Fruit fly (Drosophila melanogaster) whole organism, embryonic: Measurements from ENCODE around the gene CG33325.

Experiments used
- Adf1 ChIP-seq: fragments of 200-800 bp; sonication (Bioruptor generic); IDR thresholded peaks from 2 replicates; pipeline ENCODE4 v1.3.6; 2022; ENCODE audit warnings: missing biosample characterization, missing genetic modification characterization
- Aef1 ChIP-seq: fragments of 200-800 bp; sonication (Bioruptor generic); IDR thresholded peaks from 3 replicates; pipeline ENCODE4 v1.3.6; 2022; ENCODE audit warnings: missing biosample characterization, missing genetic modification characterization
- BEAF-32 ChIP-seq: fragments of 200-800 bp; sonication (Bioruptor generic); optimal IDR thresholded peaks from 3 replicates; lab custom pipeline; 2017; ENCODE audit warnings: missing biosample characterization, missing genetic modification characterization, mild to moderate bottlenecking, moderate library complexity, missing genetic modification reagents
- Bgb ChIP-seq: fragments of 200-800 bp; sonication (Bioruptor generic); IDR thresholded peaks from 2 replicates; pipeline ENCODE4 v1.3.6; 2022; ENCODE audit warnings: missing biosample characterization, missing genetic modification characterization; ENCODE audit not compliant: partially characterized antibody
- Bteb2 ChIP-seq: fragments of 200-800 bp; sonication (Bioruptor generic); optimal IDR thresholded peaks from 2 replicates; lab custom pipeline; 2016; ENCODE audit warnings: missing biosample characterization, missing genetic modification characterization
- CG12391 ChIP-seq: fragments of 200-800 bp; sonication (Bioruptor generic); optimal IDR thresholded peaks from 3 replicates; lab custom pipeline; 2018; ENCODE audit warnings: missing biosample characterization, mild to moderate bottlenecking, missing genetic modification characterization, moderate library complexity
- CG1603 ChIP-seq: fragments of 200-800 bp; sonication (Bioruptor generic); optimal IDR thresholded peaks from 2 replicates; lab custom pipeline; 2019; ENCODE audit warnings: missing biosample characterization, mild to moderate bottlenecking, missing genetic modification characterization, moderate library complexity
- CG18011 ChIP-seq: fragments of 200-800 bp; sonication (Bioruptor generic); optimal IDR thresholded peaks from 2 replicates; lab custom pipeline; 2017; ENCODE audit warnings: missing biosample characterization, missing genetic modification characterization, mild to moderate bottlenecking, moderate library complexity, missing genotype
- CG18764 ChIP-seq: fragments of 200-800 bp; sonication (Bioruptor generic); optimal IDR thresholded peaks from 3 replicates; lab custom pipeline; 2016; ENCODE audit warnings: missing biosample characterization, missing genetic modification characterization
- CG2875 ChIP-seq: fragments of 200-800 bp; sonication (Bioruptor generic); optimal IDR thresholded peaks from 2 replicates; lab custom pipeline; 2017; ENCODE audit warnings: missing biosample characterization, mild to moderate bottlenecking, missing genetic modification characterization, missing genetic modification reagents
- CG33213 ChIP-seq: fragments of 200-800 bp; sonication (Bioruptor generic); optimal IDR thresholded peaks from 3 replicates; lab custom pipeline; 2016; ENCODE audit warnings: missing biosample characterization, missing genetic modification characterization
- CG4404 ChIP-seq: fragments of 200-800 bp; sonication (Bioruptor generic); IDR thresholded peaks from 2 replicates; pipeline ENCODE4 v1.3.6; 2022; ENCODE audit warnings: missing biosample characterization, missing genetic modification characterization
- CG4707 ChIP-seq: fragments of 200-800 bp; sonication (Bioruptor generic); optimal IDR thresholded peaks from 2 replicates; lab custom pipeline; 2018; ENCODE audit warnings: missing biosample characterization, mild to moderate bottlenecking, missing genetic modification characterization, moderate library complexity
- CG8281 ChIP-seq: fragments of 200-800 bp; sonication (Bioruptor generic); optimal IDR thresholded peaks from 2 replicates; lab custom pipeline; 2018; ENCODE audit warnings: missing biosample characterization, mild to moderate bottlenecking, missing genetic modification characterization, moderate library complexity
- CG9609 ChIP-seq: fragments of 200-800 bp; sonication (Bioruptor generic); optimal IDR thresholded peaks from 3 replicates; lab custom pipeline; 2016; ENCODE audit warnings: missing biosample characterization, missing genetic modification characterization
- CG9817 ChIP-seq: fragments of 200-800 bp; sonication (Bioruptor generic); optimal IDR thresholded peaks from 2 replicates; lab custom pipeline; 2018; ENCODE audit warnings: missing biosample characterization, mild to moderate bottlenecking, missing genetic modification characterization, moderate library complexity
- Drgx ChIP-seq: fragments of 200-800 bp; sonication (Bioruptor generic); IDR thresholded peaks from 2 replicates; pipeline ENCODE4 v1.3.6; 2022; ENCODE audit warnings: missing biosample characterization, missing genetic modification characterization
- Hr78 ChIP-seq, 2 experiments: fragments of 200-800 bp in 1 of 2; fragments of >200 bp in 1 of 2; sonication (Bioruptor generic) in 1 of 2; optimal IDR thresholded peaks; 2 replicates each; lab custom pipeline; 2017 to 2019; ENCODE audit warnings: missing biosample characterization in 2 of 2, missing genetic modification characterization in 2 of 2, mild to moderate bottlenecking in 1 of 2, moderate library complexity in 1 of 2
- MESR4 ChIP-seq: fragments of 200-800 bp; sonication (Bioruptor generic); optimal IDR thresholded peaks from 2 replicates; lab custom pipeline; 2018; ENCODE audit warnings: missing biosample characterization, mild to moderate bottlenecking, missing genetic modification characterization, moderate library complexity
- Side ChIP-seq: fragments of 200-800 bp; sonication (Bioruptor generic); optimal IDR thresholded peaks from 2 replicates; lab custom pipeline; 2016; ENCODE audit warnings: missing biosample characterization, missing genetic modification characterization
- br ChIP-seq: fragments of >200 bp; optimal IDR thresholded peaks from 2 replicates; lab custom pipeline; 2017
- chn ChIP-seq: fragments of 200-800 bp; sonication (Bioruptor generic); optimal IDR thresholded peaks from 2 replicates; lab custom pipeline; 2016; ENCODE audit warnings: missing biosample characterization, missing genetic modification characterization
- da ChIP-seq: fragments of 200-800 bp; sonication (Bioruptor generic); optimal IDR thresholded peaks from 2 replicates; lab custom pipeline; 2016; ENCODE audit warnings: missing biosample characterization, missing genetic modification characterization
- dati ChIP-seq: fragments of 200-800 bp; sonication (Bioruptor generic); IDR thresholded peaks from 2 replicates; pipeline ENCODE4 v1.3.6; 2022; ENCODE audit warnings: missing biosample characterization, missing genetic modification characterization
- dpn ChIP-seq, 2 experiments: fragments of 200-800 bp; sonication (Bioruptor generic); optimal IDR thresholded peaks; 3 replicates each; lab custom pipeline; 2016; ENCODE audit warnings: missing biosample characterization in 2 of 2, missing genetic modification characterization in 2 of 2
- dysf ChIP-seq: fragments of 200-800 bp; sonication (Bioruptor generic); IDR thresholded peaks from 3 replicates; pipeline ENCODE4 v1.3.6; 2022; ENCODE audit warnings: missing biosample characterization, missing genetic modification characterization
- emc ChIP-seq: fragments of 200-800 bp; sonication (Bioruptor generic); optimal IDR thresholded peaks from 2 replicates; lab custom pipeline; 2016; ENCODE audit warnings: missing biosample characterization, missing genetic modification characterization
- eve ChIP-seq, 2 experiments: fragments of >200 bp; optimal IDR thresholded peaks; 2 replicates each; lab custom pipeline; 2017; ENCODE audit warnings: missing biosample characterization in 2 of 2, missing genetic modification characterization in 2 of 2
- fd3F ChIP-seq: fragments of 200-800 bp; sonication (Bioruptor generic); optimal IDR thresholded peaks from 2 replicates; lab custom pipeline; 2018; ENCODE audit warnings: missing biosample characterization, mild to moderate bottlenecking, missing genetic modification characterization, moderate library complexity
- fd96Cb ChIP-seq: fragments of 200-800 bp; sonication (Bioruptor generic); optimal IDR thresholded peaks from 2 replicates; lab custom pipeline; 2018; ENCODE audit warnings: missing biosample characterization, mild to moderate bottlenecking, missing genetic modification characterization, moderate library complexity
- gcm ChIP-seq: fragments of 200-800 bp; sonication (Bioruptor generic); optimal IDR thresholded peaks from 2 replicates; lab custom pipeline; 2019; ENCODE audit warnings: missing biosample characterization, mild to moderate bottlenecking, missing genetic modification characterization, moderate library complexity
- gfzf ChIP-seq: fragments of 200-800 bp; sonication (Bioruptor generic); optimal IDR thresholded peaks from 2 replicates; lab custom pipeline; 2016; ENCODE audit warnings: missing biosample characterization, mild to moderate bottlenecking, missing genetic modification characterization, moderate library complexity
- gt ChIP-seq: fragments of 200-800 bp; sonication (Bioruptor generic); IDR thresholded peaks from 2 replicates; pipeline ENCODE4 v1.3.6; 2022; ENCODE audit warnings: missing biosample characterization, missing genetic modification characterization
- ham ChIP-seq: fragments of 200-800 bp; sonication (Bioruptor generic); IDR thresholded peaks from 2 replicates; pipeline ENCODE4 v1.3.6; 2022; ENCODE audit warnings: missing biosample characterization, missing genetic modification characterization
- jigr1 ChIP-seq: fragments of 200-800 bp; sonication (Bioruptor generic); IDR thresholded peaks from 3 replicates; pipeline ENCODE4 v1.3.6; 2022; ENCODE audit warnings: missing biosample characterization, missing genetic modification characterization
- kay ChIP-seq: fragments of 200-800 bp; sonication (Bioruptor generic); optimal IDR thresholded peaks from 2 replicates; lab custom pipeline; 2016; ENCODE audit warnings: missing biosample characterization, missing genetic modification characterization
- lilli ChIP-seq: fragments of 200-800 bp; sonication (Bioruptor generic); optimal IDR thresholded peaks from 3 replicates; lab custom pipeline; 2016; ENCODE audit warnings: missing biosample characterization, missing genetic modification characterization
- mam ChIP-seq: fragments of 200-800 bp; sonication (Bioruptor generic); optimal IDR thresholded peaks from 3 replicates; lab custom pipeline; 2016; ENCODE audit warnings: missing biosample characterization, missing genetic modification characterization
- repo ChIP-seq: fragments of 200-800 bp; sonication (Bioruptor generic); optimal IDR thresholded peaks from 2 replicates; lab custom pipeline; 2016; ENCODE audit warnings: missing biosample characterization, missing genetic modification characterization
- run ChIP-seq: fragments of 200-800 bp; sonication (Bioruptor generic); optimal IDR thresholded peaks from 3 replicates; lab custom pipeline; 2018; ENCODE audit warnings: missing biosample characterization, mild to moderate bottlenecking, missing genetic modification characterization
- salm ChIP-seq: fragments of 200-800 bp; sonication (Bioruptor generic); optimal IDR thresholded peaks from 2 replicates; lab custom pipeline; 2018; ENCODE audit warnings: missing biosample characterization, mild to moderate bottlenecking, missing genetic modification characterization
- sc ChIP-seq, 3 experiments: fragments of >200 bp in 2 of 3; fragments of 200-800 bp in 1 of 3; sonication (Bioruptor generic) in 1 of 3; optimal IDR thresholded peaks; 2 replicates in 2 of 3; 3 replicates in 1 of 3; lab custom pipeline; 2017; ENCODE audit warnings: mild to moderate bottlenecking in 1 of 3, missing biosample characterization in 1 of 3, missing genetic modification characterization in 1 of 3, missing genetic modification reagents in 1 of 3
- scrt ChIP-seq: fragments of 200-800 bp; sonication (Bioruptor generic); optimal IDR thresholded peaks from 2 replicates; lab custom pipeline; 2018; ENCODE audit warnings: missing biosample characterization, mild to moderate bottlenecking, missing genetic modification characterization, moderate library complexity
- sna ChIP-seq: fragments of 200-800 bp; sonication (Bioruptor generic); IDR thresholded peaks from 2 replicates; pipeline ENCODE4 v1.3.6; 2022; ENCODE audit warnings: missing biosample characterization, missing genetic modification characterization; ENCODE audit not compliant: partially characterized antibody
- tin ChIP-seq: fragments of 200-800 bp; sonication (Bioruptor generic); optimal IDR thresholded peaks from 3 replicates; lab custom pipeline; 2016; ENCODE audit warnings: missing biosample characterization, missing genetic modification characterization
- trem ChIP-seq: fragments of 200-800 bp; optimal IDR thresholded peaks from 3 replicates; lab custom pipeline; 2019; ENCODE audit warnings: missing biosample characterization, mild to moderate bottlenecking, missing genetic modification characterization, moderate library complexity
- unc-4 ChIP-seq: fragments of 200-800 bp; sonication (Bioruptor generic); IDR thresholded peaks from 2 replicates; pipeline ENCODE4 v1.3.6; 2022; ENCODE audit warnings: missing biosample characterization, missing genetic modification characterization; ENCODE audit not compliant: partially characterized antibody
- wdn ChIP-seq: fragments of 200-800 bp; sonication (Bioruptor generic); IDR thresholded peaks from 2 replicates; pipeline ENCODE4 v1.3.6; 2022; ENCODE audit warnings: missing biosample characterization, missing genetic modification characterization
- zf30C ChIP-seq: fragments of 200-800 bp; sonication (Bioruptor generic); optimal IDR thresholded peaks from 3 replicates; lab custom pipeline; 2018; ENCODE audit warnings: missing biosample characterization, mild to moderate bottlenecking, missing genetic modification characterization
- zfh1 ChIP-seq: fragments of 200-800 bp; sonication (Bioruptor generic); IDR thresholded peaks from 3 replicates; pipeline ENCODE4 v1.3.6; 2022; ENCODE audit warnings: missing biosample characterization, missing genetic modification characterization

Gene CG33325

dm6 chr3R:8650741-8651140 lies 29.1 kb downstream of the CG33325 start, which contains the start of the genes Mkk4 and SLIRP2 (continued):
- TF ChIP-seq zf30C (GFP tag; lab: Kevin White, UChicago) (peak; percentile 54), sna (GFP tag; lab: Robert Waterston, UW) (peak; percentile 83), Aef1 (GFP tag; lab: Robert Waterston, UW) (peak; percentile 99), trem (tag; lab: Kevin White, UChicago) (peak; percentile 97), dati (GFP tag; lab: Robert Waterston, UW) (peak; percentile 98), CG18011 (GFP tag; lab: Kevin White, UChicago) (peak; percentile 92), tin (peak; percentile 99), da (peak; percentile 97), ham (GFP tag; lab: Robert Waterston, UW) (peak; percentile 97), gfzf (GFP tag; lab: Kevin White, UChicago) (peak; percentile 45), zfh1 (GFP tag; lab: Robert Waterston, UW) (peak; percentile 99), CG1603 (peak; percentile 93), scrt (GFP tag; lab: Kevin White, UChicago) (peak; percentile 95), CG4404 (GFP tag; lab: Robert Waterston, UW) (peak; percentile 99), br (lab: Kevin White, UChicago) (no peak), kay (GFP tag; lab: Kevin White, UChicago) (peak; percentile 98), eve (GFP tag; optimal IDR thresholded peaks at IDR 0.05; lab: Kevin White, UChicago) (peak in 1 of 2 experiments; percentile 7), CG8281 (tag; lab: Kevin White, UChicago) (peak; percentile 93), MESR4 (GFP tag; lab: Kevin White, UChicago) (peak; percentile 84), Side (peak; percentile 99), CG33213 (GFP tag; lab: Kevin White, UChicago) (peak; percentile 99), chn (GFP tag; lab: Kevin White, UChicago) (peak; percentile 99), salm (peak; percentile 97), fd3F (peak; percentile 99), emc (peak; percentile 98), CG4707 (GFP tag; lab: Kevin White, UChicago) (peak; percentile 93), jigr1 (GFP tag; lab: Robert Waterston, UW) (peak; percentile 97), dysf (GFP tag; lab: Robert Waterston, UW) (peak; percentile 99), Drgx (GFP tag; lab: Robert Waterston, UW) (peak; percentile 98), Hr78 (GFP tag; optimal IDR thresholded peaks at IDR 0.05; lab: Kevin White, UChicago) (peak in 1 of 2 experiments; percentile 92), CG9609 (GFP tag; lab: Kevin White, UChicago) (peak; percentile 99), Bgb (GFP tag; lab: Robert Waterston, UW) (peak; percentile 86), gt (GFP tag; lab: Robert Waterston, UW) (peak; percentile 98), CG2875 (GFP tag; lab: Kevin White, UChicago) (peak; percentile 98), CG12391 (tag; lab: Kevin White, UChicago) (peak; percentile 100), Bteb2 (peak; percentile 99), gcm (GFP tag; lab: Kevin White, UChicago) (peak; percentile 99), wdn (peak; percentile 98), sc (optimal IDR thresholded peaks at IDR 0.05; lab: Kevin White, UChicago) (no peak), sc (GFP tag; optimal IDR thresholded peaks at IDR 0.05; lab: Kevin White, UChicago) (peak; percentile 98), Adf1 (GFP tag; lab: Robert Waterston, UW) (peak; percentile 89), repo (peak; percentile 98), mam (GFP tag; lab: Kevin White, UChicago) (peak; percentile 99), lilli (GFP tag; lab: Kevin White, UChicago) (peak; percentile 100), unc-4 (peak; percentile 82), CG18764 (peak; percentile 98), dpn (GFP tag; optimal IDR thresholded peaks at IDR 0.05; lab: Kevin White, UChicago) (peak; percentile 99), CG9817 (tag; lab: Kevin White, UChicago) (peak; percentile 99), fd96Cb (tag; lab: Kevin White, UChicago) (peak; percentile 99), BEAF-32 (GFP tag; lab: Kevin White, UChicago) (peak; percentile 95), run (tag; lab: Kevin White, UChicago) (peak; percentile 96)
